Fruit fly (Drosophila melanogaster) whole organism, prepupa: Measurements from ENCODE around the gene stwl.

Source experiments
- Blimp-1 ChIP-seq: fragments of 200-800 bp; sonication (Bioruptor generic); optimal IDR thresholded peaks from 3 replicates; lab custom pipeline; 2017; ENCODE audit warnings: missing biosample characterization, missing genetic modification characterization, mild to moderate bottlenecking, moderate library complexity, missing genetic modification reagents
- CG10631 ChIP-seq: fragments of 200-800 bp; sonication (Bioruptor generic); optimal IDR thresholded peaks from 2 replicates; lab custom pipeline; 2016; ENCODE audit warnings: missing biosample characterization, missing genetic modification characterization
- CG10669 ChIP-seq: fragments of 200-800 bp; sonication (Bioruptor generic); optimal IDR thresholded peaks from 3 replicates; lab custom pipeline; 2018; ENCODE audit warnings: missing biosample characterization, mild to moderate bottlenecking, missing genetic modification characterization, moderate library complexity
- CG11762 ChIP-seq: fragments of 200-800 bp; sonication (Bioruptor generic); optimal IDR thresholded peaks from 3 replicates; lab custom pipeline; 2016; ENCODE audit warnings: missing biosample characterization, missing genetic modification characterization; ENCODE audit not compliant: insufficient read depth
- CG15336 ChIP-seq: fragments of 200-800 bp; sonication (Bioruptor generic); IDR thresholded peaks from 2 replicates; pipeline ENCODE4 v1.3.6; 2022; ENCODE audit warnings: missing biosample characterization, missing genetic modification characterization
- CG1621 ChIP-seq: fragments of 200-800 bp; sonication (Bioruptor generic); optimal IDR thresholded peaks from 3 replicates; lab custom pipeline; 2018; ENCODE audit warnings: missing biosample characterization, mild to moderate bottlenecking, missing genetic modification characterization
- CG16779 ChIP-seq: fragments of 200-800 bp; sonication (Bioruptor generic); optimal IDR thresholded peaks from 3 replicates; lab custom pipeline; 2017; ENCODE audit warnings: missing biosample characterization, mild to moderate bottlenecking, missing genetic modification characterization
- CG3032 ChIP-seq: fragments of 200-800 bp; optimal IDR thresholded peaks from 2 replicates; lab custom pipeline; 2019; ENCODE audit warnings: missing biosample characterization, mild to moderate bottlenecking, missing genetic modification characterization, moderate library complexity
- CG3919 ChIP-seq: fragments of 200-800 bp; sonication (Bioruptor generic); optimal IDR thresholded peaks from 3 replicates; lab custom pipeline; 2016; ENCODE audit warnings: missing biosample characterization, missing genetic modification characterization
- CG4318 ChIP-seq: fragments of 200-800 bp; sonication (Bioruptor generic); optimal IDR thresholded peaks from 3 replicates; lab custom pipeline; 2017; ENCODE audit warnings: missing biosample characterization, mild to moderate bottlenecking, missing genetic modification characterization
- CG6163 ChIP-seq: fragments of 200-800 bp; sonication (Bioruptor generic); IDR thresholded peaks from 3 replicates; pipeline ENCODE4 v1.3.6; 2022; ENCODE audit warnings: missing biosample characterization, missing genetic modification characterization
- CG6276 ChIP-seq: fragments of 200-800 bp; sonication (Bioruptor generic); optimal IDR thresholded peaks from 2 replicates; lab custom pipeline; 2017; ENCODE audit warnings: missing biosample characterization, mild to moderate bottlenecking, missing genetic modification characterization
- CG6792 ChIP-seq: fragments of 200-800 bp; sonication (Bioruptor generic); optimal IDR thresholded peaks from 3 replicates; lab custom pipeline; 2016; ENCODE audit warnings: missing biosample characterization, missing genetic modification characterization
- CG6808 ChIP-seq: fragments of 200-800 bp; sonication (Bioruptor generic); optimal IDR thresholded peaks from 3 replicates; lab custom pipeline; 2017; ENCODE audit warnings: missing biosample characterization, missing genetic modification characterization, mild to moderate bottlenecking, moderate library complexity, missing genetic modification reagents
- CG6854 ChIP-seq: fragments of 200-800 bp; sonication (Bioruptor generic); optimal IDR thresholded peaks from 2 replicates; lab custom pipeline; 2017; ENCODE audit warnings: missing biosample characterization, mild to moderate bottlenecking, missing genetic modification characterization
- CG7368 ChIP-seq: fragments of 200-800 bp; sonication (Bioruptor generic); optimal IDR thresholded peaks from 3 replicates; lab custom pipeline; 2016; ENCODE audit warnings: missing biosample characterization, missing genetic modification characterization
- CG8119 ChIP-seq: fragments of 200-800 bp; sonication (Bioruptor generic); IDR thresholded peaks from 3 replicates; pipeline ENCODE4 v1.3.6; 2022; ENCODE audit warnings: missing biosample characterization, missing genetic modification characterization
- CG9139 ChIP-seq: fragments of 200-800 bp; sonication (Bioruptor generic); optimal IDR thresholded peaks from 3 replicates; lab custom pipeline; 2017; ENCODE audit warnings: missing biosample characterization, mild to moderate bottlenecking, missing genetic modification characterization
- Eip75B ChIP-seq: fragments of 200-800 bp; sonication (Bioruptor generic); optimal IDR thresholded peaks from 3 replicates; lab custom pipeline; 2016; ENCODE audit warnings: missing biosample characterization, missing genetic modification characterization
- Eip78C ChIP-seq: fragments of 200-800 bp; sonication (Bioruptor generic); peaks from one replicate; lab custom pipeline; 2016; ENCODE audit warnings: missing biosample characterization, missing genetic modification characterization
- Eip93F ChIP-seq: fragments of 200-800 bp; sonication (Bioruptor generic); optimal IDR thresholded peaks from 2 replicates; lab custom pipeline; 2016; ENCODE audit warnings: missing biosample characterization, mild to moderate bottlenecking, missing genetic modification characterization
- Ets21C ChIP-seq: fragments of 200-800 bp; sonication (Bioruptor generic); optimal IDR thresholded peaks from 3 replicates; lab custom pipeline; 2016; ENCODE audit warnings: missing biosample characterization, missing genetic modification characterization
- Ets96B ChIP-seq: fragments of 200-800 bp; optimal IDR thresholded peaks from 2 replicates; lab custom pipeline; 2019; ENCODE audit warnings: missing biosample characterization, mild to moderate bottlenecking, missing genetic modification characterization, moderate library complexity
- Hr38 ChIP-seq: sonication (Bioruptor generic); optimal IDR thresholded peaks from 2 replicates; lab custom pipeline; 2016; ENCODE audit warnings: missing biosample characterization, missing genetic modification characterization
- Lpt ChIP-seq: fragments of 200-800 bp; sonication (Bioruptor generic); optimal IDR thresholded peaks from 3 replicates; lab custom pipeline; 2016; ENCODE audit warnings: missing biosample characterization, missing genetic modification characterization
- OdsH ChIP-seq: fragments of 200-800 bp; sonication (Bioruptor generic); optimal IDR thresholded peaks from 3 replicates; lab custom pipeline; 2016; ENCODE audit warnings: missing biosample characterization, missing genetic modification characterization
- Smox ChIP-seq: fragments of 200-800 bp; sonication (Bioruptor generic); optimal IDR thresholded peaks from 3 replicates; lab custom pipeline; 2016; ENCODE audit warnings: missing biosample characterization, missing genetic modification characterization
- Sox14 ChIP-seq: fragments of 200-800 bp; sonication (Bioruptor generic); optimal IDR thresholded peaks from 3 replicates; lab custom pipeline; 2016; ENCODE audit warnings: missing biosample characterization, missing genetic modification characterization
- Sox15 ChIP-seq: fragments of 200-800 bp; sonication (Bioruptor generic); optimal IDR thresholded peaks from 3 replicates; lab custom pipeline; 2016; ENCODE audit warnings: missing biosample characterization, missing genetic modification characterization
- achi ChIP-seq: fragments of 200-800 bp; sonication (Bioruptor generic); optimal IDR thresholded peaks from 3 replicates; lab custom pipeline; 2016; ENCODE audit warnings: missing biosample characterization, missing genetic modification characterization
- cyc ChIP-seq: fragments of 200-800 bp; sonication (Bioruptor generic); optimal IDR thresholded peaks from 3 replicates; lab custom pipeline; 2016; ENCODE audit warnings: missing biosample characterization, missing genetic modification characterization
- dac ChIP-seq: fragments of 200-800 bp; sonication (Bioruptor generic); optimal IDR thresholded peaks from 2 replicates; lab custom pipeline; 2017; ENCODE audit warnings: missing biosample characterization, mild to moderate bottlenecking, missing genetic modification characterization
- dsx ChIP-seq: fragments of 200-800 bp; optimal IDR thresholded peaks from 3 replicates; lab custom pipeline; 2019; ENCODE audit warnings: missing biosample characterization, mild to moderate bottlenecking, missing genetic modification characterization, moderate library complexity; ENCODE audit not compliant: poor library complexity, severe bottlenecking
- eg ChIP-seq: fragments of 200-800 bp; sonication (Bioruptor generic); IDR thresholded peaks from 3 replicates; pipeline ENCODE4 v1.3.6; 2022; ENCODE audit warnings: missing biosample characterization, missing genetic modification characterization
- fd85E ChIP-seq: fragments of 200-800 bp; sonication (Bioruptor generic); optimal IDR thresholded peaks from 3 replicates; lab custom pipeline; 2016; ENCODE audit warnings: missing biosample characterization, missing genetic modification characterization
- fkh ChIP-seq: fragments of 200-800 bp; sonication (Bioruptor generic); optimal IDR thresholded peaks from 3 replicates; lab custom pipeline; 2017; ENCODE audit warnings: missing biosample characterization, mild to moderate bottlenecking, missing genetic modification characterization, moderate library complexity
- net ChIP-seq: fragments of 200-800 bp; sonication (Bioruptor generic); optimal IDR thresholded peaks from 3 replicates; lab custom pipeline; 2016; ENCODE audit warnings: missing biosample characterization, missing genetic modification characterization
- pdm3 ChIP-seq: fragments of 200-800 bp; sonication (Bioruptor generic); optimal IDR thresholded peaks from 3 replicates; lab custom pipeline; 2016; ENCODE audit warnings: missing biosample characterization, missing genetic modification characterization
- salr ChIP-seq, 2 experiments: fragments of 200-800 bp; sonication (Bioruptor generic); optimal IDR thresholded peaks; 3 replicates each; lab custom pipeline; 2016 to 2018; ENCODE audit warnings: missing biosample characterization in 2 of 2, missing genetic modification characterization in 2 of 2, mild to moderate bottlenecking in 1 of 2
- spab ChIP-seq: fragments of 200-800 bp; sonication (Bioruptor generic); optimal IDR thresholded peaks from 2 replicates; lab custom pipeline; 2017; ENCODE audit warnings: missing biosample characterization, mild to moderate bottlenecking, missing genetic modification characterization, missing genetic modification reagents
- ss ChIP-seq, 2 experiments: fragments of 200-800 bp; sonication (Bioruptor generic); optimal IDR thresholded peaks; 2 replicates in 1 of 2; 3 replicates in 1 of 2; lab custom pipeline; 2017 to 2018; ENCODE audit warnings: mild to moderate bottlenecking in 2 of 2, missing biosample characterization in 2 of 2, missing genetic modification characterization in 2 of 2, moderate library complexity in 1 of 2
- svp ChIP-seq: fragments of 200-800 bp; sonication (Bioruptor generic); peaks from one replicate; lab custom pipeline; 2016; ENCODE audit warnings: missing biosample characterization, missing genetic modification characterization
- vri ChIP-seq: fragments of 200-800 bp; sonication (Bioruptor generic); optimal IDR thresholded peaks from 3 replicates; lab custom pipeline; 2016; ENCODE audit warnings: missing biosample characterization, mild to moderate bottlenecking, missing genetic modification characterization

The stwl gene

DNA sequence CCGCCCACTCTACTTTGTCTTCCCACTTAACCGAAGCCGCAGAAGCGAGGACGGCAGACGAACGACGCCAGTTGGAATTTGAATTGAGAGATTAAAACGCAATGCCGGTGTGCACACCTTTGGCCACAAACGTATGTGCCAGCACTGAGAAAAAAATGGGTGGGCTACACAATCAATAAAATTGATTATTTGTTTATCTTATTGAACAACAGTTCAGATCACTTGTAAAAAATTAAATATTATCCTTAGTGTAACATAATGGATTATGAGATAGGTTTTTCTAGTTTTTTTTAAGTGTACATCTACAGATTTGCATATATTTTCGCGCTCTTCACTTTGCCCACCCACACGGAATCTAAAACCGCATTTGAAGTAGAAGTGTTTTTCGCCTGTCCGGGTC, 41.8 kb upstream of the stwl start (continued):
- TF ChIP-seq CG4318 (GFP tag; lab: Kevin White, UChicago) (peak; percentile 66), CG3032 (no peak), Hr38 (GFP tag; lab: Kevin White, UChicago) (no peak), dsx (GFP tag; lab: Kevin White, UChicago) (no peak), CG7368 (peak; percentile 39), CG10631 (GFP tag; lab: Kevin White, UChicago) (peak; percentile 53), Eip75B (GFP tag; lab: Kevin White, UChicago) (peak; percentile 50), Lpt (peak; percentile 56), CG15336 (GFP tag; lab: Robert Waterston, UW) (peak; percentile 85), Eip93F (GFP tag; lab: Kevin White, UChicago) (no peak), fd85E (GFP tag; lab: Kevin White, UChicago) (no peak), ss (GFP tag; optimal IDR thresholded peaks at IDR 0.05; lab: Kevin White, UChicago) (no peak), salr (GFP tag; optimal IDR thresholded peaks at IDR 0.05; lab: Kevin White, UChicago) (peak in 1 of 2 experiments; percentile 51), pdm3 (peak; percentile 71), CG8119 (peak; percentile 86), net (GFP tag; lab: Kevin White, UChicago) (peak; percentile 53), Sox15 (GFP tag; lab: Kevin White, UChicago) (peak; percentile 2), CG11762 (GFP tag; lab: Kevin White, UChicago) (peak; percentile 54), Smox (GFP tag; lab: Kevin White, UChicago) (peak; percentile 48), CG10669 (peak; percentile 21), vri (no peak), cyc (GFP tag; lab: Kevin White, UChicago) (peak; percentile 45), svp (peak; percentile 87), Ets21C (GFP tag; lab: Kevin White, UChicago) (no peak), spab (GFP tag; lab: Kevin White, UChicago) (no peak), CG6276 (peak; percentile 55), fkh (no peak)
- TF ChIP-seq, all 60 proteins: peak for 43

- TF ChIP-seq CG10669 (peak; percentile 34), vri (no peak), CG16779 (tag; lab: Kevin White, UChicago) (no peak), Ets96B (tag; lab: Kevin White, UChicago) (peak; percentile 27), CG3919 (GFP tag; lab: Kevin White, UChicago) (peak; percentile 1), dac (GFP tag; lab: Kevin White, UChicago) (no peak), CG3032 (peak; percentile 12), CG6276 (peak; percentile 62), svp (peak; percentile 98), CG9139 (GFP tag; lab: Kevin White, UChicago) (peak; percentile 47), salr (GFP tag; optimal IDR thresholded peaks at IDR 0.05; lab: Kevin White, UChicago) (peak in 1 of 2 experiments; percentile 14), achi (GFP tag; lab: Kevin White, UChicago) (no peak), Blimp-1 (GFP tag; lab: Kevin White, UChicago) (peak; percentile 64), Lpt (no peak), CG1621 (tag; lab: Kevin White, UChicago) (peak; percentile 49), CG6792 (GFP tag; lab: Kevin White, UChicago) (no peak), eg (GFP tag; lab: Robert Waterston, UW) (peak; percentile 30; the same call in 1 of the 3 replicates), Sox14 (no peak), CG7368 (peak; percentile 1), OdsH (GFP tag; lab: Kevin White, UChicago) (no peak), CG6808 (peak; percentile 55), fkh (no peak), CG6854 (GFP tag; lab: Kevin White, UChicago) (peak; percentile 14), spab (GFP tag; lab: Kevin White, UChicago) (peak; percentile 57), net (GFP tag; lab: Kevin White, UChicago) (peak; percentile 23), pdm3 (no peak), CG6163 (peak; percentile 38; the same call in 2 of the 3 replicates), CG8119 (0 out of 3 replicates have a peak, but pooled peaks have one; percentile 24), Eip78C (GFP tag; lab: Kevin White, UChicago) (peak; percentile 33), ss (GFP tag; optimal IDR thresholded peaks at IDR 0.05; lab: Kevin White, UChicago) (peak; percentile 10 to 61)
These were observed 40.7 kb upstream of the stwl start for dm6 chr3L:14450347-14450926.
